Worm (Caenorhabditis elegans): ENCODE data around the gene C50H11.13.

Gene C50H11.13

ce11 chrV:3054254-3054653, 17.2 kb downstream of the C50H11.13 start, which contains the start of gene C50H11.8:
Gene C50H11.8, plus strand, starts transcription at chrV:3054554.
- TF ChIP-seq nhr-2 (tag; optimal IDR thresholded peaks at IDR 0.05): no peak
- TF ChIP-seq drap-1 (GFP tag; optimal IDR thresholded peaks at IDR 0.05): no peak
- no peak for TF ChIP-seq nhr-12 (tag; optimal IDR thresholded peaks at IDR 0.05)
- TF ChIP-seq lin-32 (GFP tag; optimal IDR thresholded peaks at IDR 0.05): no peak
- no peak for TF ChIP-seq unc-39 (tag; optimal IDR thresholded peaks at IDR 0.05)
- TF ChIP-seq elt-3 (tag; optimal IDR thresholded peaks at IDR 0.05): no peak
- TF ChIP-seq zip-8 (tag; optimal IDR thresholded peaks at IDR 0.05): no peak
- no peak for TF ChIP-seq lin-13 (tag; optimal IDR thresholded peaks at IDR 0.05)
- no peak for TF ChIP-seq nhr-28 (tag; optimal IDR thresholded peaks at IDR 0.05)
- no peak for TF ChIP-seq ces-1 (GFP tag; optimal IDR thresholded peaks at IDR 0.05)
- no peak for TF ChIP-seq ceh-39 (tag; optimal IDR thresholded peaks at IDR 0.05)
- TF ChIP-seq unc-120 (tag; optimal IDR thresholded peaks at IDR 0.05; ENCODE audit: poor library complexity, severe bottlenecking): no peak
- TF ChIP-seq ceh-83 (GFP tag; optimal IDR thresholded peaks at IDR 0.05): no peak
- no peak for TF ChIP-seq nhr-76 (tag; optimal IDR thresholded peaks at IDR 0.05)
- no peak for TF ChIP-seq sptf-1 (tag; optimal IDR thresholded peaks at IDR 0.05)

- TF ChIP-seq flh-1 (GFP tag; optimal IDR thresholded peaks at IDR 0.05): no peak
- no peak for TF ChIP-seq ceh-43 (GFP tag; optimal IDR thresholded peaks at IDR 0.05)
- no peak for TF ChIP-seq lin-32 (GFP tag; optimal IDR thresholded peaks at IDR 0.05)
- no peak for TF ChIP-seq lsy-2 (tag; optimal IDR thresholded peaks at IDR 0.05)
- TF ChIP-seq ces-1 (GFP tag; optimal IDR thresholded peaks at IDR 0.05): no peak
- no peak for TF ChIP-seq hlh-1 (tag; optimal IDR thresholded peaks at IDR 0.05)
- TF ChIP-seq lin-13 (tag; optimal IDR thresholded peaks at IDR 0.05): no peak
- no peak for TF ChIP-seq nhr-2 (tag; optimal IDR thresholded peaks at IDR 0.05)
- TF ChIP-seq blmp-1 (tag; optimal IDR thresholded peaks at IDR 0.05): no peak
- no peak for TF ChIP-seq ceh-83 (GFP tag; optimal IDR thresholded peaks at IDR 0.05)
- no peak for TF ChIP-seq tbx-8 (GFP tag; optimal IDR thresholded peaks at IDR 0.05)
- TF ChIP-seq elt-1 (tag; optimal IDR thresholded peaks at IDR 0.05; ENCODE audit: borderline replicate concordance, insufficient read depth): no peak
- no peak for TF ChIP-seq bed-3 (GFP tag; optimal IDR thresholded peaks at IDR 0.05)
- TF ChIP-seq mep-1 (tag; optimal IDR thresholded peaks at IDR 0.05): no peak
- TF ChIP-seq sem-2 (GFP tag; optimal IDR thresholded peaks at IDR 0.05): no peak
- TF ChIP-seq ztf-11 (tag; optimal IDR thresholded peaks at IDR 0.05): no peak
- TF ChIP-seq zip-8 (tag; optimal IDR thresholded peaks at IDR 0.05): no peak
- TF ChIP-seq cnd-1 (tag; optimal IDR thresholded peaks at IDR 0.05): no peak
- no peak for TF ChIP-seq ham-2 (GFP tag; optimal IDR thresholded peaks at IDR 0.05)
Measured at ce11 chrV:3046364-3046763, 25.1 kb downstream of the C50H11.13 start.

- TF ChIP-seq ztf-11 (tag; optimal IDR thresholded peaks at IDR 0.05) (no peak), mab-5 (tag; optimal IDR thresholded peaks at IDR 0.05) (no peak), bed-3 (GFP tag; optimal IDR thresholded peaks at IDR 0.05) (no peak), ces-1 (GFP tag; optimal IDR thresholded peaks at IDR 0.05) (no peak)
Measured at ce11 chrV:3044837-3045236, 26.6 kb downstream of the C50H11.13 start, which contains the start of gene F59D6.1. Gene F59D6.1, plus strand, starts transcription at chrV:3045137.

ce11 chrV:3040930-3041329, 30.5 kb downstream of the C50H11.13 start:
- TF ChIP-seq snpc-4 (tag; optimal IDR thresholded peaks at IDR 0.05) (no peak), drap-1 (GFP tag; optimal IDR thresholded peaks at IDR 0.05) (no peak), flh-1 (GFP tag; optimal IDR thresholded peaks at IDR 0.05) (no peak), hlh-1 (tag; optimal IDR thresholded peaks at IDR 0.05) (no peak), ceh-43 (GFP tag; optimal IDR thresholded peaks at IDR 0.05) (no peak), pha-4 (tag; optimal IDR thresholded peaks at IDR 0.05) (no peak), sptf-1 (tag; optimal IDR thresholded peaks at IDR 0.05) (no peak), mls-2 (tag; optimal IDR thresholded peaks at IDR 0.05) (no peak), blmp-1 (tag; optimal IDR thresholded peaks at IDR 0.05) (no peak), elt-3 (tag; optimal IDR thresholded peaks at IDR 0.05) (no peak), ham-2 (GFP tag; optimal IDR thresholded peaks at IDR 0.05) (no peak), unc-39 (tag; optimal IDR thresholded peaks at IDR 0.05) (no peak), unc-120 (tag; optimal IDR thresholded peaks at IDR 0.05; ENCODE audit: poor library complexity, severe bottlenecking) (no peak), lin-32 (GFP tag; optimal IDR thresholded peaks at IDR 0.05) (no peak)

ce11 chrV:3039282-3039681, 32.2 kb downstream of the C50H11.13 start, which contains the start of gene chpf-2:
Gene chpf-2, minus strand, starts transcription at chrV:3039382.
- TF ChIP-seq zip-8 (tag; optimal IDR thresholded peaks at IDR 0.05): no peak
- no peak for TF ChIP-seq nhr-12 (tag; optimal IDR thresholded peaks at IDR 0.05)
- no peak for TF ChIP-seq sem-2 (GFP tag; optimal IDR thresholded peaks at IDR 0.05)
- TF ChIP-seq nhr-237 (tag; optimal IDR thresholded peaks at IDR 0.05): no peak
- no peak for TF ChIP-seq nhr-2 (tag; optimal IDR thresholded peaks at IDR 0.05)
- TF ChIP-seq ztf-11 (tag; optimal IDR thresholded peaks at IDR 0.05): no peak

Measured in whole organism, mixed stage, embryonic.